Worm (Caenorhabditis elegans) whole organism, mixed stage, embryonic: Measurements from ENCODE around the gene F19C7.8.

Source experiments
- bed-3 ChIP-seq: fragments of 200-800 bp; sonication (Bioruptor generic); optimal IDR thresholded peaks from 3 replicates; lab custom pipeline; 2018; ENCODE audit warnings: mild to moderate bottlenecking, missing genetic modification characterization, moderate library complexity, missing compliant biosample characterization
- blmp-1 ChIP-seq: fragments of 150-350 bp; optimal IDR thresholded peaks from 2 replicates; lab custom pipeline; 2014; ENCODE audit warnings: missing biosample characterization, missing genetic modification characterization
- ceh-43 ChIP-seq: fragments of 200-800 bp; sonication (Bioruptor generic); optimal IDR thresholded peaks from 2 replicates; lab custom pipeline; 2018; ENCODE audit warnings: mild to moderate bottlenecking, missing genetic modification characterization, moderate library complexity, missing compliant biosample characterization
- ceh-83 ChIP-seq: fragments of 200-800 bp; sonication (Bioruptor generic); optimal IDR thresholded peaks from 2 replicates; lab custom pipeline; 2018; ENCODE audit warnings: mild to moderate bottlenecking, missing genetic modification characterization, missing compliant biosample characterization
- ces-1 ChIP-seq: fragments of 150-350 bp; optimal IDR thresholded peaks from 2 replicates; lab custom pipeline; 2014; ENCODE audit warnings: missing biosample characterization, missing genetic modification reagents, missing genetic modification characterization
- cnd-1 ChIP-seq: fragments of 200-800 bp; sonication (Bioruptor generic); optimal IDR thresholded peaks from 2 replicates; lab custom pipeline; 2018; ENCODE audit warnings: mild to moderate bottlenecking, missing genetic modification characterization, missing compliant biosample characterization
- elt-1 ChIP-seq: sonication (generic microtip); optimal IDR thresholded peaks from 2 replicates; lab custom pipeline; 2017; ENCODE audit warnings: missing genetic modification characterization, mild to moderate bottlenecking, missing compliant biosample characterization, antibody characterized with exemption, moderate library complexity, borderline replicate concordance; ENCODE audit not compliant: insufficient read depth
- elt-3 ChIP-seq: fragments of 150-350 bp; optimal IDR thresholded peaks from 2 replicates; lab custom pipeline; 2014; ENCODE audit warnings: missing biosample characterization, missing genetic modification characterization
- flh-1 ChIP-seq: fragments of 200-800 bp; sonication (Bioruptor generic); optimal IDR thresholded peaks from 2 replicates; lab custom pipeline; 2018; ENCODE audit warnings: mild to moderate bottlenecking, missing genetic modification characterization, moderate library complexity, missing compliant biosample characterization
- ham-2 ChIP-seq: fragments of 200-800 bp; sonication (Bioruptor generic); optimal IDR thresholded peaks from 2 replicates; lab custom pipeline; 2018; ENCODE audit warnings: mild to moderate bottlenecking, missing genetic modification characterization, missing compliant biosample characterization
- hlh-1 ChIP-seq: fragments of 150-350 bp; optimal IDR thresholded peaks from 2 replicates; lab custom pipeline; 2014; ENCODE audit warnings: missing biosample characterization, missing genetic modification reagents, missing genetic modification characterization
- lin-13 ChIP-seq: fragments of 150-350 bp; optimal IDR thresholded peaks from 2 replicates; lab custom pipeline; 2014; ENCODE audit warnings: missing biosample characterization, missing genetic modification characterization
- lin-32 ChIP-seq: fragments of 200-800 bp; sonication (Bioruptor generic); optimal IDR thresholded peaks from 2 replicates; lab custom pipeline; 2018; ENCODE audit warnings: mild to moderate bottlenecking, missing genetic modification characterization, missing compliant biosample characterization
- lsy-2 ChIP-seq: fragments of 150-350 bp; optimal IDR thresholded peaks from 2 replicates; lab custom pipeline; 2014; ENCODE audit warnings: missing biosample characterization, missing genetic modification characterization
- mab-5 ChIP-seq: fragments of 150-350 bp; optimal IDR thresholded peaks from 2 replicates; lab custom pipeline; 2014; ENCODE audit warnings: missing biosample characterization, missing genetic modification characterization
- mep-1 ChIP-seq: fragments of 150-350 bp; optimal IDR thresholded peaks from 2 replicates; lab custom pipeline; 2017; ENCODE audit warnings: missing biosample characterization, missing genetic modification reagents, missing genetic modification characterization, inconsistent platforms
- mls-2 ChIP-seq: sonication (generic microtip); optimal IDR thresholded peaks from 2 replicates; lab custom pipeline; 2016; ENCODE audit warnings: mild to moderate bottlenecking, missing genetic modification characterization, moderate library complexity, missing compliant biosample characterization
- nhr-12 ChIP-seq: fragments of 150-350 bp; optimal IDR thresholded peaks from 2 replicates; lab custom pipeline; 2014; ENCODE audit warnings: missing biosample characterization, missing genetic modification characterization
- nhr-2 ChIP-seq: fragments of 150-350 bp; optimal IDR thresholded peaks from 2 replicates; lab custom pipeline; 2014; ENCODE audit warnings: missing biosample characterization, missing genetic modification characterization
- nhr-237 ChIP-seq: fragments of 150-350 bp; optimal IDR thresholded peaks from 2 replicates; lab custom pipeline; 2014; ENCODE audit warnings: missing biosample characterization, missing genetic modification characterization
- nhr-28 ChIP-seq: fragments of 150-350 bp; optimal IDR thresholded peaks from 2 replicates; lab custom pipeline; 2014; ENCODE audit warnings: missing biosample characterization, missing genetic modification characterization
- pha-4 ChIP-seq: fragments of 150-350 bp; optimal IDR thresholded peaks from 2 replicates; lab custom pipeline; 2018; ENCODE audit warnings: missing biosample characterization, missing genetic modification reagents, missing genetic modification characterization
- snpc-4 ChIP-seq: fragments of 150-350 bp; optimal IDR thresholded peaks from 2 replicates; lab custom pipeline; 2014; ENCODE audit warnings: missing biosample characterization, missing genetic modification characterization
- tbx-8 ChIP-seq: fragments of 200-800 bp; sonication (Bioruptor generic); optimal IDR thresholded peaks from 2 replicates; lab custom pipeline; 2018; ENCODE audit warnings: mild to moderate bottlenecking, missing genetic modification characterization, moderate library complexity, missing compliant biosample characterization
- unc-120 ChIP-seq: sonication (generic microtip); optimal IDR thresholded peaks from 2 replicates; lab custom pipeline; 2017; ENCODE audit warnings: missing genetic modification characterization, missing compliant biosample characterization; ENCODE audit not compliant: poor library complexity, severe bottlenecking
- unc-39 ChIP-seq: fragments of 150-350 bp; optimal IDR thresholded peaks from 2 replicates; lab custom pipeline; 2014; ENCODE audit warnings: missing biosample characterization, missing genetic modification characterization
- unc-62 ChIP-seq: fragments of 150-350 bp; optimal IDR thresholded peaks from 2 replicates; lab custom pipeline; 2014; ENCODE audit warnings: missing biosample characterization, missing genetic modification reagents, missing genetic modification characterization
- zip-8 ChIP-seq: fragments of 150-350 bp; optimal IDR thresholded peaks from 2 replicates; lab custom pipeline; 2014; ENCODE audit warnings: missing biosample characterization, missing genetic modification characterization
- ztf-11 ChIP-seq: fragments of 150-350 bp; optimal IDR thresholded peaks from 2 replicates; lab custom pipeline; 2014; ENCODE audit warnings: missing biosample characterization, missing genetic modification characterization

The F19C7.8 gene

ce11 chrIV:4588408-4588807 is 49.5 kb downstream of the F19C7.8 start:
- TF ChIP-seq pha-4 (peak; percentile 31), cnd-1 (peak; percentile 0), ham-2 (GFP tag; lab: Kevin White, UChicago) (peak; percentile 41), hlh-1 (tag; lab: Kevin White, UChicago) (no peak)

ce11 chrIV:4587532-4587931 is 50.4 kb downstream of the F19C7.8 start:
- TF ChIP-seq nhr-2 (tag; lab: Kevin White, UChicago) (no peak), hlh-1 (tag; lab: Kevin White, UChicago) (no peak), lin-32 (GFP tag; lab: Kevin White, UChicago) (no peak), bed-3 (GFP tag; lab: Kevin White, UChicago) (no peak), snpc-4 (tag; lab: Kevin White, UChicago) (no peak), lin-13 (tag; lab: Kevin White, UChicago) (no peak), unc-39 (tag; lab: Kevin White, UChicago) (no peak), ceh-83 (GFP tag; lab: Kevin White, UChicago) (no peak), mep-1 (tag; lab: Kevin White, UChicago) (no peak), unc-62 (GFP tag; lab: Kevin White, UChicago) (no peak), tbx-8 (GFP tag; lab: Kevin White, UChicago) (no peak), mab-5 (tag; lab: Kevin White, UChicago) (no peak)
- TF ChIP-seq, all 35 proteins: peak for 0

ce11 chrIV:4585991-4586390 is 51.9 kb downstream of the F19C7.8 start:
- TF ChIP-seq mep-1 (tag; lab: Kevin White, UChicago) (peak; percentile 26), nhr-28 (tag; lab: Kevin White, UChicago) (no peak), unc-39 (tag; lab: Kevin White, UChicago) (no peak), ces-1 (GFP tag; lab: Kevin White, UChicago) (peak; percentile 100)

ce11 chrIV:4579472-4579871 is 58.4 kb downstream of the F19C7.8 start:
- no peak for TF ChIP-seq mls-2 (tag; lab: Kevin White, UChicago)
- no peak for TF ChIP-seq ceh-83 (GFP tag; lab: Kevin White, UChicago)
- TF ChIP-seq unc-39 (tag; lab: Kevin White, UChicago), result no peak
- no peak for TF ChIP-seq elt-1
- TF ChIP-seq, all 35 proteins: peak for 0

ce11 chrIV:4576847-4577246 is 61.0 kb downstream of the F19C7.8 start:
- TF ChIP-seq unc-120 (tag; lab: Kevin White, UChicago), result no peak
- TF ChIP-seq unc-62 (GFP tag; lab: Kevin White, UChicago), result no peak
- TF ChIP-seq nhr-2 (tag; lab: Kevin White, UChicago), result no peak
- TF ChIP-seq nhr-12 (tag; lab: Kevin White, UChicago), result no peak
- TF ChIP-seq mep-1 (tag; lab: Kevin White, UChicago), result no peak
- no peak for TF ChIP-seq lsy-2 (tag; lab: Kevin White, UChicago)
- TF ChIP-seq blmp-1 (tag; lab: Kevin White, UChicago), result no peak
- no peak for TF ChIP-seq ztf-11 (tag; lab: Kevin White, UChicago)
- TF ChIP-seq snpc-4 (tag; lab: Kevin White, UChicago), result no peak
- no peak for TF ChIP-seq elt-3 (tag; lab: Kevin White, UChicago)
- TF ChIP-seq, all 35 proteins: peak for 0

ce11 chrIV:4574051-4574450 is 63.8 kb downstream of the F19C7.8 start:
- TF ChIP-seq lin-13 (tag; lab: Kevin White, UChicago), result no peak
- no peak for TF ChIP-seq unc-62 (GFP tag; lab: Kevin White, UChicago)
- TF ChIP-seq nhr-237 (tag; lab: Kevin White, UChicago), result no peak
- peak; percentile 42 for TF ChIP-seq ces-1 (GFP tag; lab: Kevin White, UChicago)
- TF ChIP-seq zip-8 (tag; lab: Kevin White, UChicago), result no peak
- no peak for TF ChIP-seq tbx-8 (GFP tag; lab: Kevin White, UChicago)
- TF ChIP-seq mls-2 (tag; lab: Kevin White, UChicago), result no peak

ce11 chrIV:4570599-4570998 is 67.3 kb downstream of the F19C7.8 start:
- TF ChIP-seq ces-1 (GFP tag; lab: Kevin White, UChicago), result peak; percentile 71
- no peak for TF ChIP-seq flh-1 (GFP tag; lab: Kevin White, UChicago)
- TF ChIP-seq zip-8 (tag; lab: Kevin White, UChicago), result no peak
- TF ChIP-seq ceh-43 (GFP tag; lab: Kevin White, UChicago), result no peak
